Worm (Caenorhabditis elegans): ENCODE measurements around the gene citk-1.

ce11 chrII:13899777-13900176, 8.9 kb upstream of the citk-1 start:
- TF ChIP-seq R02D3.7 (tag; optimal IDR thresholded peaks at IDR 0.05), result no peak
- TF ChIP-seq ceh-82 (tag; optimal IDR thresholded peaks at IDR 0.05), result no peak
- TF ChIP-seq ama-1 (optimal IDR thresholded peaks at IDR 0.05), result no peak
- TF ChIP-seq nhr-28 (tag; optimal IDR thresholded peaks at IDR 0.05), result no peak
- TF ChIP-seq aly-2 (tag; optimal IDR thresholded peaks at IDR 0.05), result no peak
- TF ChIP-seq egl-5 (tag; optimal IDR thresholded peaks at IDR 0.05), result no peak
- no peak for TF ChIP-seq nhr-237 (tag; optimal IDR thresholded peaks at IDR 0.05)
